Worm (Caenorhabditis elegans): ENCODE results near the gene nhr-95.

nhr-95 gene

ce11 chrV:19125812-19126211 is 43.4 kb upstream of the nhr-95 start (continued):
- TF ChIP-seq dpl-1 (GFP tag; optimal IDR thresholded peaks at IDR 0.05) (peak; percentile 10 to 46 (median 32)), mdl-1 (tag; optimal IDR thresholded peaks at IDR 0.05) (peak in 1 of 2 experiments; percentile 53), snu-23 (GFP tag; optimal IDR thresholded peaks at IDR 0.05) (peak; percentile 67), efl-1 (optimal IDR thresholded peaks at IDR 0.05) (peak; percentile 31 to 56), efl-1 (GFP tag; optimal IDR thresholded peaks at IDR 0.05 in 1 of 2) (peak; percentile 51 to 95), Y116A8C.19 (tag; optimal IDR thresholded peaks at IDR 0.05; ENCODE audit: borderline replicate concordance) (no peak), ztf-11 (tag; optimal IDR thresholded peaks at IDR 0.05) (peak in 1 of 2 experiments; percentile 43), nhr-12 (tag; optimal IDR thresholded peaks at IDR 0.05) (no peak), mep-1 (tag; optimal IDR thresholded peaks at IDR 0.05) (peak; percentile 50), nhr-84 (tag; optimal IDR thresholded peaks at IDR 0.05) (no peak), blmp-1 (tag; optimal IDR thresholded peaks at IDR 0.05) (no peak), jun-1 (tag; optimal IDR thresholded peaks at IDR 0.05) (peak; percentile 39), vab-15 (tag; optimal IDR thresholded peaks at IDR 0.05) (peak; percentile 28), ces-1 (GFP tag; optimal IDR thresholded peaks at IDR 0.05) (no peak), nhr-85 (tag) (peak; percentile 83), hlh-4 (tag; optimal IDR thresholded peaks at IDR 0.05) (no peak), mab-9 (GFP tag; IDR thresholded peaks at IDR 0.05) (peak; percentile 63), zip-4 (GFP tag; optimal IDR thresholded peaks at IDR 0.05) (peak; percentile 60), nhr-90 (tag; optimal IDR thresholded peaks at IDR 0.05; ENCODE audit: poor library complexity) (peak; percentile 70), lin-35 (GFP tag; optimal IDR thresholded peaks at IDR 0.05) (peak; percentile 35 to 59), dsc-1 (tag; optimal IDR thresholded peaks at IDR 0.05) (peak; percentile 42), C04F5.9 (tag; optimal IDR thresholded peaks at IDR 0.05) (no peak), nhr-47 (tag; optimal IDR thresholded peaks at IDR 0.05) (peak; percentile 83), fkh-4 (tag; optimal IDR thresholded peaks at IDR 0.05; ENCODE audit: borderline replicate concordance) (peak; percentile 13), unc-130 (tag; optimal IDR thresholded peaks at IDR 0.05) (no peak), fkh-10 (GFP tag; optimal IDR thresholded peaks at IDR 0.05) (no peak), xbp-1 (tag; optimal IDR thresholded peaks at IDR 0.05) (peak; percentile 26)

- TF ChIP-seq lin-13 (GFP tag; optimal IDR thresholded peaks at IDR 0.05) (no peak), snu-23 (GFP tag; optimal IDR thresholded peaks at IDR 0.05) (no peak), pax-3 (tag; optimal IDR thresholded peaks at IDR 0.05) (no peak), unc-62 (GFP tag; optimal IDR thresholded peaks at IDR 0.05) (no peak), lin-35 (GFP tag; optimal IDR thresholded peaks at IDR 0.05) (no peak), irx-1 (tag; optimal IDR thresholded peaks at IDR 0.05) (no peak), vab-15 (tag; optimal IDR thresholded peaks at IDR 0.05) (no peak), elt-3 (tag; optimal IDR thresholded peaks at IDR 0.05) (no peak), nhr-84 (tag; optimal IDR thresholded peaks at IDR 0.05) (no peak), ceh-63 (GFP tag; optimal IDR thresholded peaks at IDR 0.05) (no peak), mep-1 (tag; optimal IDR thresholded peaks at IDR 0.05) (no peak), unc-30 (tag; optimal IDR thresholded peaks at IDR 0.05) (no peak), fkh-8 (tag; optimal IDR thresholded peaks at IDR 0.05) (no peak), nhr-19 (GFP tag; conservative IDR thresholded peaks at IDR 0.05) (no peak), hlh-4 (tag; optimal IDR thresholded peaks at IDR 0.05) (no peak)
Observed at ce11 chrV:19125253-19125652, 42.8 kb upstream of the nhr-95 start.

- TF ChIP-seq pax-3 (tag; optimal IDR thresholded peaks at IDR 0.05) (no peak), efl-1 (optimal IDR thresholded peaks at IDR 0.05) (no peak), efl-1 (GFP tag; optimal IDR thresholded peaks at IDR 0.05 in 1 of 2) (peak in 1 of 2 experiments; percentile 89), ets-5 (GFP tag; IDR thresholded peaks at IDR 0.05) (no peak), nhr-237 (tag; optimal IDR thresholded peaks at IDR 0.05) (no peak), tlp-1 (tag; optimal IDR thresholded peaks at IDR 0.05) (no peak)
Observed at ce11 chrV:19124586-19124985, 42.1 kb upstream of the nhr-95 start, which contains the start of gene bed-1. bed-1 (minus strand) TSS chrV:19124922.
